Fruit fly (Drosophila melanogaster): ENCODE data around the gene CG3857.

Gene CG3857

dm6 chrX:1951391-1952066 lies 11.7 kb upstream of the CG3857 start (continued):
- TF ChIP-seq CG30403 (GFP tag; optimal IDR thresholded peaks at IDR 0.05): peak; percentile 95
- TF ChIP-seq CG13123 (GFP tag; optimal IDR thresholded peaks at IDR 0.05): peak; percentile 92
- TF ChIP-seq sc (optimal IDR thresholded peaks at IDR 0.05): no peak
- TF ChIP-seq sc (GFP tag; optimal IDR thresholded peaks at IDR 0.05): peak; percentile 95
- no peak for TF ChIP-seq Hr39 (optimal IDR thresholded peaks at IDR 0.05)
- TF ChIP-seq Fer1 (GFP tag; optimal IDR thresholded peaks at IDR 0.05): peak; percentile 97
- TF ChIP-seq ham (GFP tag; IDR thresholded peaks at IDR 0.05): peak; percentile 73
- peak; percentile 80 for TF ChIP-seq klu (GFP tag; IDR thresholded peaks at IDR 0.05)
- TF ChIP-seq CG9437 (GFP tag; optimal IDR thresholded peaks at IDR 0.05): peak; percentile 85
- peak; percentile 72 for TF ChIP-seq cg (GFP tag; optimal IDR thresholded peaks at IDR 0.05)
- peak; percentile 81 for TF ChIP-seq Nf-YB (GFP tag; optimal IDR thresholded peaks at IDR 0.05)
- TF ChIP-seq mirr (GFP tag; optimal IDR thresholded peaks at IDR 0.05): peak; percentile 79
- TF ChIP-seq CG7987 (GFP tag; optimal IDR thresholded peaks at IDR 0.05): peak; percentile 93
- peak; percentile 95 for TF ChIP-seq CG34422 (GFP tag; IDR thresholded peaks at IDR 0.05)
- peak; percentile 84 for TF ChIP-seq sug (tag; optimal IDR thresholded peaks at IDR 0.05)
- no peak for TF ChIP-seq bbx (GFP tag; IDR thresholded peaks at IDR 0.05; ENCODE audit: partially characterized antibody)
- no peak for TF ChIP-seq inv (GFP tag; IDR thresholded peaks at IDR 0.05; ENCODE audit: partially characterized antibody)
- TF ChIP-seq da (GFP tag; optimal IDR thresholded peaks at IDR 0.05): peak; percentile 85
- TF ChIP-seq CG17568 (GFP tag; optimal IDR thresholded peaks at IDR 0.05): peak; percentile 99
- TF ChIP-seq sens (GFP tag): peak; percentile 99
- peak; percentile 95 for TF ChIP-seq CG11456 (GFP tag; IDR thresholded peaks at IDR 0.05)
- peak; percentile 97 for TF ChIP-seq CG2678 (tag; optimal IDR thresholded peaks at IDR 0.05)
- peak; percentile 76 for TF ChIP-seq Taf1 (GFP tag; IDR thresholded peaks at IDR 0.05)
- TF ChIP-seq CG7271 (tag; optimal IDR thresholded peaks at IDR 0.05): peak; percentile 80
- TF ChIP-seq CG42726 (GFP tag; IDR thresholded peaks at IDR 0.05; ENCODE audit: partially characterized antibody): no peak
- no peak for TF ChIP-seq nerfin-2 (GFP tag; IDR thresholded peaks at IDR 0.05; ENCODE audit: partially characterized antibody)
- TF ChIP-seq Neu2 (GFP tag; optimal IDR thresholded peaks at IDR 0.05; ENCODE audit: borderline replicate concordance): peak; percentile 50
- TF ChIP-seq gt (GFP tag; IDR thresholded peaks at IDR 0.05): peak; percentile 82
- TF ChIP-seq scrt (GFP tag; optimal IDR thresholded peaks at IDR 0.05): peak; percentile 93
- TF ChIP-seq zen (tag; optimal IDR thresholded peaks at IDR 0.05): peak; percentile 87
- TF ChIP-seq fu2 (GFP tag; optimal IDR thresholded peaks at IDR 0.05): peak; percentile 91
- TF ChIP-seq HLH4C (GFP tag; IDR thresholded peaks at IDR 0.05; ENCODE audit: partially characterized antibody): no peak
- peak; percentile 97 for TF ChIP-seq CG4424 (GFP tag; optimal IDR thresholded peaks at IDR 0.05)
- TF ChIP-seq wdn (GFP tag; IDR thresholded peaks at IDR 0.05): peak; percentile 89
- peak; percentile 79 for TF ChIP-seq cas (GFP tag; IDR thresholded peaks at IDR 0.05)
- TF ChIP-seq oc (tag; optimal IDR thresholded peaks at IDR 0.05): peak; percentile 97
- TF ChIP-seq Six4 (GFP tag; optimal IDR thresholded peaks at IDR 0.05): peak; percentile 95
- TF ChIP-seq br (optimal IDR thresholded peaks at IDR 0.05): no peak
- TF ChIP-seq Doc3 (GFP tag; IDR thresholded peaks at IDR 0.05; ENCODE audit: partially characterized antibody): no peak
- peak in 1 of 2 experiments; percentile 64 for TF ChIP-seq crp (GFP tag; optimal IDR thresholded peaks at IDR 0.05)

- TF ChIP-seq Med (GFP tag) (peak; percentile 27), aop (GFP tag; IDR thresholded peaks at IDR 0.05) (no peak), CG7987 (GFP tag; optimal IDR thresholded peaks at IDR 0.05) (peak; percentile 8), CG6175 (GFP tag; IDR thresholded peaks at IDR 0.05) (0 out of 3 replicates have a peak, but pooled peaks have one; percentile 7), ftz-f1 (GFP tag; optimal IDR thresholded peaks at IDR 0.05) (no peak), Dref (GFP tag; IDR thresholded peaks at IDR 0.05) (0 out of 2 replicates have a peak, but pooled peaks have one; percentile 24), Bgb (GFP tag; IDR thresholded peaks at IDR 0.05; ENCODE audit: partially characterized antibody) (0 out of 2 replicates have a peak, but pooled peaks have one; percentile 7), cwo (GFP tag; optimal IDR thresholded peaks at IDR 0.05) (peak; percentile 41), sug (tag; optimal IDR thresholded peaks at IDR 0.05) (peak; percentile 0), GATAe (GFP tag; conservative IDR thresholded peaks at IDR 0.05) (peak; percentile 58; the same call in 1 of the 2 replicates), Trl (optimal IDR thresholded peaks at IDR 0.05) (peak; percentile 5 to 24), Trl (GFP tag; optimal IDR thresholded peaks at IDR 0.05) (no peak), Ravus (GFP tag; IDR thresholded peaks at IDR 0.05) (no peak), crol (GFP tag; IDR thresholded peaks at IDR 0.05) (peak; percentile 94)
Measured at dm6 chrX:1950311-1950710, 10.5 kb upstream of the CG3857 start.

Data from whole organism, embryonic.